Fruit fly (Drosophila melanogaster) whole organism, adult: ENCODE results near the gene CG43446.
A peak's percentile ranks its signal among the peaks of the same experiment; 100 is the strongest.

Experiments used
- CG11617 ChIP-seq: fragments of 200-800 bp; sonication (Bioruptor generic); optimal IDR thresholded peaks from 2 replicates; lab custom pipeline; 2017; ENCODE audit warnings: mild to moderate bottlenecking, missing biosample characterization, missing genetic modification reagents, missing genetic modification characterization
- CG12768 ChIP-seq: fragments of 200-800 bp; sonication (Bioruptor generic); optimal IDR thresholded peaks from 2 replicates; lab custom pipeline; 2017; ENCODE audit warnings: missing biosample characterization, missing genetic modification characterization, mild to moderate bottlenecking, moderate library complexity, missing genetic modification reagents
- CG14711 ChIP-seq: fragments of 200-800 bp; sonication (Bioruptor generic); optimal IDR thresholded peaks from 2 replicates; lab custom pipeline; 2018; ENCODE audit warnings: missing biosample characterization, mild to moderate bottlenecking, missing genetic modification characterization, moderate library complexity
- CG1620 ChIP-seq: fragments of 200-800 bp; sonication (Bioruptor generic); optimal IDR thresholded peaks from 2 replicates; lab custom pipeline; 2016; ENCODE audit warnings: missing biosample characterization, missing genetic modification characterization
- CG33017 ChIP-seq: fragments of 200-800 bp; sonication (Bioruptor generic); optimal IDR thresholded peaks from 2 replicates; lab custom pipeline; 2018; ENCODE audit warnings: missing biosample characterization, mild to moderate bottlenecking, missing genetic modification characterization, moderate library complexity
- CG5204 ChIP-seq: fragments of 200-800 bp; sonication (Bioruptor generic); optimal IDR thresholded peaks from 2 replicates; lab custom pipeline; 2016; ENCODE audit warnings: missing biosample characterization, missing genetic modification characterization
- CG7045 ChIP-seq: fragments of 200-800 bp; sonication (Bioruptor generic); optimal IDR thresholded peaks from 2 replicates; lab custom pipeline; 2017; ENCODE audit warnings: missing biosample characterization, mild to moderate bottlenecking, missing genetic modification characterization
- CG7101 ChIP-seq: fragments of 200-800 bp; sonication (Bioruptor generic); optimal IDR thresholded peaks from 2 replicates; lab custom pipeline; 2018; ENCODE audit warnings: missing biosample characterization, mild to moderate bottlenecking, missing genetic modification characterization, moderate library complexity
- Clk ChIP-seq: fragments of 200-800 bp; sonication (Bioruptor generic); optimal IDR thresholded peaks from 2 replicates; lab custom pipeline; 2017; ENCODE audit warnings: missing biosample characterization, missing genetic modification characterization
- Crg-1 ChIP-seq: fragments of 200-800 bp; sonication (Bioruptor generic); optimal IDR thresholded peaks from 2 replicates; lab custom pipeline; 2016; ENCODE audit warnings: missing biosample characterization, missing genetic modification characterization
- Hr96 ChIP-seq: fragments of 200-800 bp; sonication (Bioruptor generic); optimal IDR thresholded peaks from 2 replicates; lab custom pipeline; 2016; ENCODE audit warnings: missing biosample characterization, missing genetic modification characterization
- Mnt ChIP-seq: fragments of 200-800 bp; sonication (Bioruptor generic); optimal IDR thresholded peaks from 2 replicates; lab custom pipeline; 2016; ENCODE audit warnings: missing biosample characterization, mild to moderate bottlenecking, missing genetic modification characterization
- bab1 ChIP-seq: fragments of 200-800 bp; sonication (Bioruptor generic); optimal IDR thresholded peaks from 3 replicates; lab custom pipeline; 2019; ENCODE audit warnings: missing biosample characterization, mild to moderate bottlenecking, missing genetic modification characterization, moderate library complexity
- cic ChIP-seq: fragments of 200-800 bp; sonication (Bioruptor generic); optimal IDR thresholded peaks from 2 replicates; lab custom pipeline; 2017; ENCODE audit warnings: missing biosample characterization, mild to moderate bottlenecking, missing genetic modification characterization, moderate library complexity
- cnc ChIP-seq, 2 experiments: fragments of >200 bp; optimal IDR thresholded peaks; 2 replicates each; lab custom pipeline; 2017
- kay ChIP-seq: fragments of 200-800 bp; sonication (Bioruptor generic); peaks from one replicate; lab custom pipeline; 2016; ENCODE audit warnings: missing biosample characterization, missing genetic modification characterization, borderline replicate concordance
- ovo ChIP-seq: fragments of 200-800 bp; sonication (Bioruptor generic); optimal IDR thresholded peaks from 2 replicates; lab custom pipeline; 2016; ENCODE audit warnings: missing biosample characterization, missing genetic modification characterization
- pad ChIP-seq: fragments of 200-800 bp; sonication (Bioruptor generic); optimal IDR thresholded peaks from 3 replicates; lab custom pipeline; 2017; ENCODE audit warnings: missing biosample characterization, missing genetic modification characterization, mild to moderate bottlenecking, moderate library complexity, missing genetic modification reagents
- tj ChIP-seq: fragments of 200-800 bp; sonication (Bioruptor generic); optimal IDR thresholded peaks from 3 replicates; lab custom pipeline; 2017; ENCODE audit warnings: missing biosample characterization, mild to moderate bottlenecking, missing genetic modification characterization, moderate library complexity
- toe ChIP-seq: fragments of 200-800 bp; sonication (Bioruptor generic); optimal IDR thresholded peaks from 2 replicates; lab custom pipeline; 2016; ENCODE audit warnings: missing biosample characterization, missing genetic modification characterization

Gene CG43446

dm6 chr3R:20955932-20956636, 31.7 kb downstream of the CG43446 start:
- peak; percentile 36 for TF ChIP-seq kay
- TF ChIP-seq bab1, result no peak
- no peak for TF ChIP-seq cnc (optimal IDR thresholded peaks at IDR 0.05; lab: Kevin White, UChicago)
- no peak for TF ChIP-seq Crg-1 (GFP tag; lab: Kevin White, UChicago)
- no peak for TF ChIP-seq toe
- no peak for TF ChIP-seq CG7045
- TF ChIP-seq CG12768 (GFP tag; lab: Kevin White, UChicago), result no peak

dm6 chr3R:20955119-20955518, 32.6 kb downstream of the CG43446 start:
- TF ChIP-seq cic, result no peak
- TF ChIP-seq CG1620, result peak; percentile 17
- TF ChIP-seq CG7101 (tag; lab: Kevin White, UChicago), result no peak
- peak; percentile 14 for TF ChIP-seq CG14711 (tag; lab: Kevin White, UChicago)
- TF ChIP-seq Crg-1 (GFP tag; lab: Kevin White, UChicago), result peak; percentile 29

dm6 chr3R:20954531-20954930, 33.2 kb downstream of the CG43446 start:
- TF ChIP-seq bab1 (no peak), ovo (no peak), Crg-1 (GFP tag; lab: Kevin White, UChicago) (no peak), cnc (optimal IDR thresholded peaks at IDR 0.05; lab: Kevin White, UChicago) (no peak), CG12768 (GFP tag; lab: Kevin White, UChicago) (no peak), CG7045 (no peak), Hr96 (GFP tag; lab: Kevin White, UChicago) (no peak), cic (no peak), CG14711 (tag; lab: Kevin White, UChicago) (no peak)

dm6 chr3R:20952423-20953013, 35.2 kb downstream of the CG43446 start:
- TF ChIP-seq Clk (GFP tag; lab: Kevin White, UChicago), result no peak
- no peak for TF ChIP-seq CG7045
- peak; percentile 91 for TF ChIP-seq tj (GFP tag; lab: Kevin White, UChicago)

- TF ChIP-seq CG5204 (GFP tag; lab: Kevin White, UChicago), result no peak
- no peak for TF ChIP-seq toe
- TF ChIP-seq CG11617, result no peak
- peak; percentile 55 for TF ChIP-seq cic
- TF ChIP-seq Mnt, result no peak
- no peak for TF ChIP-seq CG1620
Observed at dm6 chr3R:20951353-20951955, 36.3 kb downstream of the CG43446 start.

dm6 chr3R:20950677-20951018, 37.1 kb downstream of the CG43446 start:
- TF ChIP-seq tj (GFP tag; lab: Kevin White, UChicago), result peak; percentile 70
- no peak for TF ChIP-seq Crg-1 (GFP tag; lab: Kevin White, UChicago)
- TF ChIP-seq Clk (GFP tag; lab: Kevin White, UChicago), result no peak
- TF ChIP-seq bab1, result no peak
- no peak for TF ChIP-seq CG5204 (GFP tag; lab: Kevin White, UChicago)
- TF ChIP-seq Mnt, result no peak
- no peak for TF ChIP-seq ovo
- TF ChIP-seq cic, result peak; percentile 42
- no peak for TF ChIP-seq CG12768 (GFP tag; lab: Kevin White, UChicago)
- TF ChIP-seq CG7045, result no peak
- TF ChIP-seq CG14711 (tag; lab: Kevin White, UChicago), result no peak
- no peak for TF ChIP-seq CG11617
- TF ChIP-seq Hr96 (GFP tag; lab: Kevin White, UChicago), result no peak
- peak; percentile 27 for TF ChIP-seq CG33017 (tag; lab: Kevin White, UChicago)

dm6 chr3R:20949749-20950676, 37.7 kb downstream of the CG43446 start:
- peak; percentile 19 for TF ChIP-seq cic
- no peak for TF ChIP-seq Crg-1 (GFP tag; lab: Kevin White, UChicago)
- no peak for TF ChIP-seq Clk (GFP tag; lab: Kevin White, UChicago)
- peak; percentile 70 for TF ChIP-seq pad
- peak; percentile 48 for TF ChIP-seq kay
- no peak for TF ChIP-seq Mnt
- TF ChIP-seq CG33017 (tag; lab: Kevin White, UChicago), result peak; percentile 25
- TF ChIP-seq CG14711 (tag; lab: Kevin White, UChicago), result peak; percentile 89
